Fruit fly (Drosophila melanogaster) whole organism, embryonic: ENCODE data around the gene CG15333.

Experiments used
- Aef1 ChIP-seq: fragments of 200-800 bp; sonication (Bioruptor generic); IDR thresholded peaks from 3 replicates; pipeline ENCODE4 v1.3.6; 2022; ENCODE audit warnings: missing biosample characterization, missing genetic modification characterization
- Bgb ChIP-seq: fragments of 200-800 bp; sonication (Bioruptor generic); IDR thresholded peaks from 2 replicates; pipeline ENCODE4 v1.3.6; 2022; ENCODE audit warnings: missing biosample characterization, missing genetic modification characterization; ENCODE audit not compliant: partially characterized antibody
- BtbVII ChIP-seq: fragments of 200-800 bp; sonication (Bioruptor generic); optimal IDR thresholded peaks from 3 replicates; lab custom pipeline; 2017; ENCODE audit warnings: missing biosample characterization, mild to moderate bottlenecking, missing genetic modification characterization
- CG10431 ChIP-seq: fragments of 200-800 bp; sonication (Bioruptor generic); optimal IDR thresholded peaks from 3 replicates; lab custom pipeline; 2018; ENCODE audit warnings: missing biosample characterization, mild to moderate bottlenecking, missing genetic modification characterization
- CG11398 ChIP-seq: fragments of 200-800 bp; sonication (Bioruptor generic); optimal IDR thresholded peaks from 2 replicates; lab custom pipeline; 2016; ENCODE audit warnings: missing biosample characterization, missing genetic modification characterization
- CG13123 ChIP-seq: fragments of 200-800 bp; sonication (Bioruptor generic); optimal IDR thresholded peaks from 2 replicates; lab custom pipeline; 2016; ENCODE audit warnings: missing biosample characterization, missing genetic modification characterization
- CG13624 ChIP-seq: fragments of 200-800 bp; sonication (Bioruptor generic); optimal IDR thresholded peaks from 2 replicates; lab custom pipeline; 2016; ENCODE audit warnings: missing biosample characterization, missing genetic modification characterization
- CG14667 ChIP-seq: fragments of 200-800 bp; sonication (Bioruptor generic); IDR thresholded peaks from 2 replicates; pipeline ENCODE4 v1.3.6; 2022; ENCODE audit warnings: missing biosample characterization, missing genetic modification characterization
- CG17328 ChIP-seq: fragments of 200-800 bp; sonication (Bioruptor generic); IDR thresholded peaks from 2 replicates; pipeline ENCODE4 v1.3.6; 2022; ENCODE audit warnings: missing biosample characterization, missing genetic modification characterization
- CG17568 ChIP-seq: fragments of 200-800 bp; sonication (Bioruptor generic); optimal IDR thresholded peaks from 2 replicates; lab custom pipeline; 2018; ENCODE audit warnings: missing biosample characterization, mild to moderate bottlenecking, missing genetic modification characterization, moderate library complexity
- CG1792 ChIP-seq: fragments of 200-800 bp; sonication (Bioruptor generic); optimal IDR thresholded peaks from 2 replicates; lab custom pipeline; 2016; ENCODE audit warnings: missing biosample characterization, missing genetic modification characterization
- CG18619 ChIP-seq: fragments of 200-800 bp; sonication (Bioruptor generic); optimal IDR thresholded peaks from 3 replicates; lab custom pipeline; 2017; ENCODE audit warnings: missing biosample characterization, mild to moderate bottlenecking, missing genetic modification characterization
- CG2120 ChIP-seq: fragments of 200-800 bp; sonication (Bioruptor generic); optimal IDR thresholded peaks from 3 replicates; lab custom pipeline; 2016; ENCODE audit warnings: missing biosample characterization, missing genetic modification characterization
- CG2202 ChIP-seq: fragments of 200-800 bp; sonication (Bioruptor generic); optimal IDR thresholded peaks from 2 replicates; lab custom pipeline; 2018; ENCODE audit warnings: missing biosample characterization, mild to moderate bottlenecking, missing genetic modification characterization
- CG30020 ChIP-seq: fragments of 200-800 bp; optimal IDR thresholded peaks from 2 replicates; lab custom pipeline; 2019; ENCODE audit warnings: missing biosample characterization, mild to moderate bottlenecking, missing genetic modification characterization, moderate library complexity
- CG31388 ChIP-seq: fragments of 200-800 bp; sonication (Bioruptor generic); optimal IDR thresholded peaks from 2 replicates; lab custom pipeline; 2016; ENCODE audit warnings: missing biosample characterization, missing genetic modification characterization
- CG34224 ChIP-seq: fragments of 200-800 bp; sonication (Bioruptor generic); IDR thresholded peaks from 3 replicates; pipeline ENCODE4 v1.3.6; 2022; ENCODE audit warnings: missing biosample characterization, missing genetic modification characterization; ENCODE audit not compliant: partially characterized antibody
- CG34376 ChIP-seq: fragments of 200-800 bp; sonication (Bioruptor generic); optimal IDR thresholded peaks from 2 replicates; lab custom pipeline; 2018; ENCODE audit warnings: missing biosample characterization, mild to moderate bottlenecking, missing genetic modification characterization
- CG4617 ChIP-seq: fragments of 200-800 bp; sonication (Bioruptor generic); optimal IDR thresholded peaks from 3 replicates; lab custom pipeline; 2016; ENCODE audit warnings: missing biosample characterization, missing genetic modification characterization, borderline replicate concordance
- CG5953 ChIP-seq: fragments of 200-800 bp; sonication (Bioruptor generic); IDR thresholded peaks from 2 replicates; pipeline ENCODE4 v1.3.6; 2022; ENCODE audit warnings: missing biosample characterization, missing genetic modification characterization
- CG6813 ChIP-seq: fragments of 200-800 bp; sonication (Bioruptor generic); optimal IDR thresholded peaks from 2 replicates; lab custom pipeline; 2017; ENCODE audit warnings: missing biosample characterization, missing genetic modification characterization, mild to moderate bottlenecking, moderate library complexity, missing genetic modification reagents
- CG8281 ChIP-seq: fragments of 200-800 bp; sonication (Bioruptor generic); optimal IDR thresholded peaks from 2 replicates; lab custom pipeline; 2018; ENCODE audit warnings: missing biosample characterization, mild to moderate bottlenecking, missing genetic modification characterization, moderate library complexity
- CG9797 ChIP-seq: fragments of 200-800 bp; sonication (Bioruptor generic); optimal IDR thresholded peaks from 3 replicates; lab custom pipeline; 2018; ENCODE audit warnings: missing biosample characterization, mild to moderate bottlenecking, missing genetic modification characterization
- CTCF ChIP-seq: fragments of 200-800 bp; sonication (Bioruptor generic); optimal IDR thresholded peaks from 2 replicates; lab custom pipeline; 2017; ENCODE audit warnings: missing biosample characterization, mild to moderate bottlenecking, missing genetic modification characterization, moderate library complexity
- Camta ChIP-seq: fragments of 200-800 bp; sonication (Bioruptor generic); optimal IDR thresholded peaks from 2 replicates; lab custom pipeline; 2016; ENCODE audit warnings: missing biosample characterization, missing genetic modification characterization
- Chrac-16 ChIP-seq: fragments of 200-800 bp; sonication (Bioruptor generic); optimal IDR thresholded peaks from 3 replicates; lab custom pipeline; 2016; ENCODE audit warnings: missing biosample characterization, missing genetic modification characterization
- D19B ChIP-seq: fragments of 200-800 bp; sonication (Bioruptor generic); optimal IDR thresholded peaks from 2 replicates; lab custom pipeline; 2017; ENCODE audit warnings: missing biosample characterization, mild to moderate bottlenecking, missing genetic modification characterization
- Fer2 ChIP-seq: fragments of 200-800 bp; sonication (Bioruptor generic); optimal IDR thresholded peaks from 2 replicates; lab custom pipeline; 2018; ENCODE audit warnings: missing biosample characterization, mild to moderate bottlenecking, missing genetic modification characterization, moderate library complexity
- Lhr ChIP-seq: fragments of 200-800 bp; sonication (Bioruptor generic); optimal IDR thresholded peaks from 3 replicates; lab custom pipeline; 2017; ENCODE audit warnings: mild to moderate bottlenecking, missing biosample characterization, missing genetic modification reagents, missing genetic modification characterization
- Lim3 ChIP-seq: fragments of 200-800 bp; sonication (Bioruptor generic); IDR thresholded peaks from 2 replicates; pipeline ENCODE4 v1.3.6; 2022; ENCODE audit warnings: missing biosample characterization, missing genetic modification characterization
- Sin3A ChIP-seq: fragments of >200 bp; optimal IDR thresholded peaks from 2 replicates; lab custom pipeline; 2018
- Six4 ChIP-seq: fragments of 200-800 bp; sonication (Bioruptor generic); optimal IDR thresholded peaks from 2 replicates; lab custom pipeline; 2016; ENCODE audit warnings: missing biosample characterization, missing genetic modification characterization
- TFAM ChIP-seq: fragments of 200-800 bp; sonication (Bioruptor generic); optimal IDR thresholded peaks from 2 replicates; lab custom pipeline; 2017; ENCODE audit warnings: missing biosample characterization, missing genetic modification characterization, inconsistent platforms
- bbx ChIP-seq: fragments of 200-800 bp; sonication (Bioruptor generic); IDR thresholded peaks from 2 replicates; pipeline ENCODE4 v1.3.6; 2022; ENCODE audit warnings: missing biosample characterization, missing genetic modification characterization; ENCODE audit not compliant: partially characterized antibody
- corto ChIP-seq: fragments of 200-800 bp; sonication (Bioruptor generic); optimal IDR thresholded peaks from 2 replicates; lab custom pipeline; 2016; ENCODE audit warnings: missing biosample characterization, mild to moderate bottlenecking, missing genetic modification characterization, moderate library complexity
- crc ChIP-seq: fragments of 200-800 bp; sonication (Bioruptor generic); optimal IDR thresholded peaks from 2 replicates; lab custom pipeline; 2016; ENCODE audit warnings: missing biosample characterization, missing genetic modification characterization
- en ChIP-seq: fragments of 200-800 bp; sonication (Bioruptor generic); optimal IDR thresholded peaks from 2 replicates; lab custom pipeline; 2016; ENCODE audit warnings: missing biosample characterization, missing genetic modification characterization
- esg ChIP-seq: fragments of 200-800 bp; sonication (Bioruptor generic); conservative IDR thresholded peaks from 2 replicates; pipeline ENCODE4 v1.3.6; 2022; ENCODE audit warnings: missing biosample characterization, missing genetic modification characterization
- fru ChIP-seq: fragments of >200 bp; optimal IDR thresholded peaks from 2 replicates; lab custom pipeline; 2017
- h ChIP-seq: fragments of >200 bp; optimal IDR thresholded peaks from 2 replicates; lab custom pipeline; 2017
- her ChIP-seq: fragments of 200-800 bp; sonication (Bioruptor generic); optimal IDR thresholded peaks from 2 replicates; lab custom pipeline; 2016; ENCODE audit warnings: missing biosample characterization, missing genetic modification characterization
- knrl ChIP-seq: fragments of 200-800 bp; sonication (Bioruptor generic); IDR thresholded peaks from 3 replicates; pipeline ENCODE4 v1.3.6; 2022; ENCODE audit warnings: missing biosample characterization, missing genetic modification characterization; ENCODE audit not compliant: partially characterized antibody
- lab ChIP-seq: fragments of 200-800 bp; sonication (Bioruptor generic); optimal IDR thresholded peaks from 3 replicates; lab custom pipeline; 2017; ENCODE audit warnings: missing biosample characterization, missing genetic modification characterization, mild to moderate bottlenecking, moderate library complexity, missing genetic modification reagents
- lbe ChIP-seq: fragments of 200-800 bp; sonication (Bioruptor generic); optimal IDR thresholded peaks from 2 replicates; lab custom pipeline; 2016; ENCODE audit warnings: missing biosample characterization, mild to moderate bottlenecking, missing genetic modification characterization
- pan ChIP-seq, 4 experiments: fragments of >200 bp in 3 of 4; fragments of 200-800 bp in 1 of 4; sonication (Bioruptor generic) in 1 of 4; optimal IDR thresholded peaks in 3 of 4; IDR thresholded peaks in 1 of 4; 2 replicates each; pipeline versions ENCODE4 v1.3.6 to Lab custom; 2017 to 2022; ENCODE audit warnings: missing biosample characterization in 2 of 4, missing genetic modification characterization in 2 of 4, mixed read lengths in 1 of 4
- pzg ChIP-seq: fragments of 200-800 bp; sonication (Bioruptor generic); optimal IDR thresholded peaks from 3 replicates; lab custom pipeline; 2018; ENCODE audit warnings: missing biosample characterization, mild to moderate bottlenecking, missing genetic modification characterization, moderate library complexity
- trem ChIP-seq: fragments of 200-800 bp; optimal IDR thresholded peaks from 3 replicates; lab custom pipeline; 2019; ENCODE audit warnings: missing biosample characterization, mild to moderate bottlenecking, missing genetic modification characterization, moderate library complexity
- trh ChIP-seq: fragments of 200-800 bp; sonication (Bioruptor generic); optimal IDR thresholded peaks from 2 replicates; lab custom pipeline; 2016; ENCODE audit warnings: missing biosample characterization, missing genetic modification characterization
- vnd ChIP-seq: fragments of 200-800 bp; sonication (Bioruptor generic); IDR thresholded peaks from 3 replicates; pipeline ENCODE4 v1.3.6; 2022; ENCODE audit warnings: missing biosample characterization, missing genetic modification characterization; ENCODE audit not compliant: partially characterized antibody

The CG15333 gene

DNA sequence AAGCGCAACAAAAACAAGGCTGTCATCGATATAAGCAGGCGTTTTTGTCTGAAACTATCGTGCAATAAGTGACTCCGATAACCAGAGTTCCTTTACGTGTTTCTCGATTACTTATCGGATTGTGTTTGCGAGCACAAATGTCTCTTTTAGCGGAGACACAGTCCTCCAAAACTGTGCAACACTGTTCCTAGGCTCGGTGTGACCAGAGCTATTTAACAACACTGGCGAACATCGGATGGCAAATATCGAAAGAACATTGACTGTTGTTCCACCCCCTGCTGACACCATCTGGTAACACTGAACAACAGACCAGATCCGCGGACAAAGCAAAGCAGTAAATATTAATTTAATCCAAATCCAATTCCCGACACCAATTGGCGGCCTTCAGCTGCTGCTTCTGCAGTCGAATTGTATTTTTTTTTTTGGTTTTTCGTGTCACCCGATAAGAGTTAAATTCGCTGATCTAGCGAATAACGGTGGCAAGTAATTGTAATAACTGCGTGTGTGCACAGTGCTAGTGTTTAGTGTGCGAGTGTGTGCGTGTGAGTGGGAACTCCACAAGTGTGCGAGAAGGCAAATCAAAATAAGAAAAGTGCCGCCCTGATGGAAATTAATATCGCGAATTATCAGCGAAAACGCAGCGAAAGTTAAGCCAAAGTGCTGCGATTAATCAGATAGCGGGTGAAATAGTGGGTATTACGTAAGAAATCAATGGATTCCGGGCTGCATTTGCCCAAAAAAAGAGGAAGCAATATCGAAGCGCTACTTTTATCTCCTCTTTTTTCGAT is 40.4 kb upstream of the CG15333 start, which contains the start of gene mys:
TSS of gene mys (plus strand) at position 254 of the 788 bp plus-strand sequence.
- no peak for TF ChIP-seq Fer2 (tag; lab: Kevin White, UChicago)
- no peak for TF ChIP-seq fru (lab: Kevin White, UChicago)
- peak; percentile 34 for TF ChIP-seq CG11398 (GFP tag; lab: Kevin White, UChicago)
- peak; percentile 62 for TF ChIP-seq CG1792 (GFP tag; lab: Kevin White, UChicago)
- TF ChIP-seq CG14667 (GFP tag; lab: Robert Waterston, UW): no peak
- no peak for TF ChIP-seq en (GFP tag; lab: Kevin White, UChicago)
- peak; percentile 84 for TF ChIP-seq vnd (GFP tag; lab: Robert Waterston, UW)
- TF ChIP-seq h: no peak
- TF ChIP-seq BtbVII (GFP tag; lab: Kevin White, UChicago): peak; percentile 73
- TF ChIP-seq CG6813 (GFP tag; lab: Kevin White, UChicago): no peak
- TF ChIP-seq her: peak; percentile 83
- TF ChIP-seq Sin3A: peak; percentile 84
- peak; percentile 60 for TF ChIP-seq CTCF (GFP tag; lab: Kevin White, UChicago)
- peak; percentile 2 for TF ChIP-seq CG13123 (GFP tag; lab: Kevin White, UChicago)
- peak; percentile 31 for TF ChIP-seq Camta
- peak; percentile 77 for TF ChIP-seq lab
- TF ChIP-seq CG2120 (GFP tag; lab: Kevin White, UChicago): peak; percentile 87
- peak; percentile 63 for TF ChIP-seq Aef1
- no peak for TF ChIP-seq CG18619
- peak; percentile 80 for TF ChIP-seq CG13624 (GFP tag; lab: Kevin White, UChicago)
- no peak for TF ChIP-seq CG31388 (GFP tag; lab: Kevin White, UChicago)
- TF ChIP-seq CG17328 (GFP tag; lab: Robert Waterston, UW): 0 out of 2 replicates have a peak, but pooled peaks have one; percentile 41
- peak; percentile 98 for TF ChIP-seq Bgb
- peak; percentile 55 for TF ChIP-seq Six4 (GFP tag; lab: Kevin White, UChicago)
- TF ChIP-seq lbe (GFP tag; lab: Kevin White, UChicago): peak; percentile 41
- TF ChIP-seq Lim3: no peak
- no peak for TF ChIP-seq pan (optimal IDR thresholded peaks at IDR 0.05; lab: Kevin White, UChicago)
- peak in 1 of 2 experiments; percentile 60 for TF ChIP-seq pan (GFP tag; optimal IDR thresholded peaks at IDR 0.05 in 1 of 2, IDR thresholded peaks at IDR 0.05 in 1 of 2)
- TF ChIP-seq CG2202 (tag; lab: Kevin White, UChicago): peak; percentile 20
- TF ChIP-seq TFAM (GFP tag; lab: Kevin White, UChicago): no peak
- no peak for TF ChIP-seq CG10431 (GFP tag; lab: Kevin White, UChicago)
- peak; percentile 75 for TF ChIP-seq trem (tag; lab: Kevin White, UChicago)
- peak; percentile 74 for TF ChIP-seq CG34376 (GFP tag; lab: Kevin White, UChicago)
- no peak for TF ChIP-seq esg (GFP tag; lab: Robert Waterston, UW)
- TF ChIP-seq crc (GFP tag; lab: Kevin White, UChicago): peak; percentile 36
- TF ChIP-seq bbx (GFP tag; lab: Robert Waterston, UW): peak; percentile 95
- peak; percentile 100 for TF ChIP-seq CG9797 (GFP tag; lab: Kevin White, UChicago)
- TF ChIP-seq CG17568 (GFP tag; lab: Kevin White, UChicago): peak; percentile 21
- peak; percentile 95 for TF ChIP-seq Lhr (GFP tag; lab: Kevin White, UChicago)
- TF ChIP-seq CG30020 (tag; lab: Kevin White, UChicago): peak; percentile 3
- peak; percentile 44 for TF ChIP-seq trh (GFP tag; lab: Kevin White, UChicago)
- TF ChIP-seq Chrac-16 (GFP tag; lab: Kevin White, UChicago): peak; percentile 51
- TF ChIP-seq D19B (GFP tag; lab: Kevin White, UChicago): no peak
- TF ChIP-seq pzg: peak; percentile 100
- peak; percentile 95 for TF ChIP-seq CG34224
- no peak for TF ChIP-seq CG5953 (GFP tag; lab: Robert Waterston, UW)
- TF ChIP-seq CG4617 (GFP tag; lab: Kevin White, UChicago): peak; percentile 83
- TF ChIP-seq knrl: peak; percentile 93
- no peak for TF ChIP-seq CG8281 (tag; lab: Kevin White, UChicago)
- TF ChIP-seq corto: no peak
